Worm (Caenorhabditis elegans) whole organism, mixed stage, embryonic: ENCODE results near the gene nspg-1.

Experiments
- ceh-39 ChIP-seq: fragments of 150-350 bp; optimal IDR thresholded peaks from 2 replicates; lab custom pipeline; 2014; ENCODE audit warnings: missing biosample characterization, missing genetic modification characterization
- nhr-28 ChIP-seq: fragments of 150-350 bp; optimal IDR thresholded peaks from 2 replicates; lab custom pipeline; 2014; ENCODE audit warnings: missing biosample characterization, missing genetic modification characterization
- snpc-4 ChIP-seq: fragments of 150-350 bp; optimal IDR thresholded peaks from 2 replicates; lab custom pipeline; 2014; ENCODE audit warnings: missing biosample characterization, missing genetic modification characterization
- unc-62 ChIP-seq: fragments of 150-350 bp; optimal IDR thresholded peaks from 2 replicates; lab custom pipeline; 2014; ENCODE audit warnings: missing biosample characterization, missing genetic modification reagents, missing genetic modification characterization

ce11 chrV:12904054-12904453 is 36.2 kb upstream of the nspg-1 start, which contains the start of gene ttr-27:
- no peak for TF ChIP-seq ceh-39 (tag; lab: Kevin White, UChicago)
- no peak for TF ChIP-seq nhr-28 (tag; lab: Kevin White, UChicago)
- no peak for TF ChIP-seq unc-62 (GFP tag; lab: Kevin White, UChicago)
- no peak for TF ChIP-seq snpc-4 (tag; lab: Kevin White, UChicago)
